Fruit fly (Drosophila melanogaster): ENCODE measurements around the gene Fum1.

Fum1 gene

DNA sequence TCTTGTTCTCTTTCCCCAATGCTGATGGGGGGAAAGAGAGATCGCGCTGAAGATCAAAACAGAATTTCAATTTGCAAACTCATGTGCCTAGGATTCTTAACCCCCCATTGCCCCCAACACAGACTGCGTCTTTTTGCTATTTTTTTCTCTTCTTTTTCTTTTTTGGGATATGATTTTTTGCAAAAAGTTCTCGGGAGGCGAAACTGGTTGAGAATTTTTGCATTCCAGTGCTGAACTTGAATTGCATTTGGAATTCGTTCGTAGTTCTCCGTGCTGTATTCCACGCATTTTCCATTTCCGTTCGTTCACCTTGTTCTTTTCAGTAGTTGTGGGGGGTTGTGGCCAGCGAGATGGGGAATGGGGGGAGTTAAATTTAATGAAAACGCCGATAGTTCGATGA is 29.9 kb downstream of the Fum1 start:
- no peak for TF ChIP-seq CG6854 (GFP tag; optimal IDR thresholded peaks at IDR 0.05)
- TF ChIP-seq lz (GFP tag; optimal IDR thresholded peaks at IDR 0.05) = no peak
- TF ChIP-seq Met (GFP tag; optimal IDR thresholded peaks at IDR 0.05) = no peak
- TF ChIP-seq CG9139 (GFP tag; optimal IDR thresholded peaks at IDR 0.05) = peak; percentile 66
- TF ChIP-seq Eip75B (GFP tag; optimal IDR thresholded peaks at IDR 0.05) = no peak
- TF ChIP-seq CG6808 (GFP tag; optimal IDR thresholded peaks at IDR 0.05) = peak; percentile 75
- peak; percentile 10 for TF ChIP-seq CG32006 (GFP tag; optimal IDR thresholded peaks at IDR 0.05)
- TF ChIP-seq Ets96B (tag; optimal IDR thresholded peaks at IDR 0.05) = peak; percentile 50
- TF ChIP-seq achi (GFP tag; optimal IDR thresholded peaks at IDR 0.05) = peak; percentile 6
- no peak for TF ChIP-seq vri (GFP tag; optimal IDR thresholded peaks at IDR 0.05)
- peak; percentile 34 for TF ChIP-seq CG3032 (tag; optimal IDR thresholded peaks at IDR 0.05)
- TF ChIP-seq Eip93F (GFP tag; optimal IDR thresholded peaks at IDR 0.05) = no peak
- TF ChIP-seq fkh (GFP tag; optimal IDR thresholded peaks at IDR 0.05) = no peak
- peak; percentile 68 for TF ChIP-seq CG1621 (tag; optimal IDR thresholded peaks at IDR 0.05)
- peak; percentile 63; the same call in 2 of the 3 replicates for TF ChIP-seq CG6163 (GFP tag; IDR thresholded peaks at IDR 0.05)
- peak; percentile 68 to 85 for TF ChIP-seq ss (GFP tag; optimal IDR thresholded peaks at IDR 0.05)
- TF ChIP-seq fd59A (GFP tag; optimal IDR thresholded peaks at IDR 0.05) = peak; percentile 18
- no peak for TF ChIP-seq cyc (GFP tag; optimal IDR thresholded peaks at IDR 0.05)
- no peak for TF ChIP-seq CG34406 (GFP tag; optimal IDR thresholded peaks at IDR 0.05)
- no peak for TF ChIP-seq svp (GFP tag)
- no peak for TF ChIP-seq topi (GFP tag; optimal IDR thresholded peaks at IDR 0.05)
- peak; percentile 60; the same call in 2 of the 3 replicates for TF ChIP-seq eg (GFP tag; IDR thresholded peaks at IDR 0.05)
- TF ChIP-seq CG8119 (GFP tag; IDR thresholded peaks at IDR 0.05) = peak; percentile 62; the same call in 2 of the 3 replicates
- TF ChIP-seq salr (GFP tag; optimal IDR thresholded peaks at IDR 0.05) = peak in 1 of 2 experiments; percentile 2
- no peak for TF ChIP-seq CG8319 (GFP tag; optimal IDR thresholded peaks at IDR 0.05)
- peak; percentile 21 for TF ChIP-seq dsx (GFP tag; optimal IDR thresholded peaks at IDR 0.05; ENCODE audit: poor library complexity, severe bottlenecking)
- peak; percentile 46 for TF ChIP-seq CG10669 (GFP tag; optimal IDR thresholded peaks at IDR 0.05)
- TF ChIP-seq spab (GFP tag; optimal IDR thresholded peaks at IDR 0.05) = peak; percentile 65
- peak; percentile 45 for TF ChIP-seq CG6276 (GFP tag; optimal IDR thresholded peaks at IDR 0.05)
- peak; percentile 77 for TF ChIP-seq Eip78C (GFP tag)
- no peak for TF ChIP-seq Hr38 (GFP tag; optimal IDR thresholded peaks at IDR 0.05)
- TF ChIP-seq Lpt (GFP tag; optimal IDR thresholded peaks at IDR 0.05) = peak; percentile 74
- no peak for TF ChIP-seq CG11762 (GFP tag; optimal IDR thresholded peaks at IDR 0.05; ENCODE audit: insufficient read depth)
- peak; percentile 62 for TF ChIP-seq CG15336 (GFP tag; IDR thresholded peaks at IDR 0.05)
- TF ChIP-seq esn (GFP tag; optimal IDR thresholded peaks at IDR 0.05) = no peak
- TF ChIP-seq CG16779 (tag; optimal IDR thresholded peaks at IDR 0.05) = peak; percentile 50

DNA sequence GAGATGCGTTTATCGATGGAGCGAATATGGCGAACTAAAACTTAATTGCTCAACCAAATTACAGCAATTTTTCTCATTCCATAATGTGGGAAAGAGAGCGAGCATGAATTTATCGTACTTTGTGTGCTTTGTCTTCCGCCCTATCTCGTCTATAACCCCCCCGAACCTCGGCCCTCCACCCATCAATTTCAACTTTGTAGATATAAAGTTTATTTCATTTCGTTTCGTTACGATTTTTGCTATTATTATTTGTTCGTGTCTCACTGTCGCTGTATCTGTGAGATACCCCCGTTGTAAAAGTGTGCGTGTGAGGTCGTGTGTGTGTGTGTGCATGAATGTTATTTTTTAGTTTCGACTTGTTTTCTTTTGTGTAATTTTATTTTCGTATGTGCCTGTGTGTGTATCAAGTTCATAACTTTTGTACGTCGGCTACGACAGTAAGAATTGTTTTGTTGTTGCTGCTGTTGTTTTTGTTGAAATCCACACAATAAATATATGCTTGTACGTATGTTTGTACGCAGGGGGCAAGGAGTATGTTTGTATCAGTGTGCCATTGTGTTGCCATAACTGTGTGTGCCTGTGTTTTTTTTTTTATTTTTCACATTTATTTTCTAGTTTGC is 30.5 kb downstream of the Fum1 start:
- TF ChIP-seq CG6276 (GFP tag; optimal IDR thresholded peaks at IDR 0.05) = peak; percentile 14
- TF ChIP-seq CG9139 (GFP tag; optimal IDR thresholded peaks at IDR 0.05) = no peak
- TF ChIP-seq Eip78C (GFP tag) = peak; percentile 43
- peak; percentile 17 for TF ChIP-seq CG32006 (GFP tag; optimal IDR thresholded peaks at IDR 0.05)
- TF ChIP-seq CG16779 (tag; optimal IDR thresholded peaks at IDR 0.05) = peak; percentile 30
- TF ChIP-seq fkh (GFP tag; optimal IDR thresholded peaks at IDR 0.05) = peak; percentile 81
- no peak for TF ChIP-seq CG1621 (tag; optimal IDR thresholded peaks at IDR 0.05)
